Worm (Caenorhabditis elegans) whole organism, young adult: ENCODE results near the gene chil-27.

ENCODE experiments used
- B0261.1 ChIP-seq: sonication (generic microtip); optimal IDR thresholded peaks from 2 replicates; lab custom pipeline; 2016; ENCODE audit warnings: mild to moderate bottlenecking, missing genetic modification characterization, moderate library complexity, missing compliant biosample characterization
- C06A6.2 ChIP-seq: fragments of 200-800 bp; sonication (Bioruptor generic); conservative IDR thresholded peaks from 2 replicates; pipeline ENCODE4 v1.3.6; 2022; ENCODE audit warnings: missing genetic modification characterization, missing compliant biosample characterization
- F10E7.11 ChIP-seq: sonication (generic microtip); optimal IDR thresholded peaks from 2 replicates; lab custom pipeline; 2017; ENCODE audit warnings: mild to moderate bottlenecking, missing genetic modification characterization, moderate library complexity, missing compliant biosample characterization
- F33H1.4 ChIP-seq: fragments of 200-800 bp; sonication (Bioruptor generic); IDR thresholded peaks from 2 replicates; pipeline ENCODE4 v1.3.6; 2022; ENCODE audit warnings: missing genetic modification reagents, missing genetic modification characterization, missing compliant biosample characterization
- F52B5.7 ChIP-seq: sonication (generic microtip); optimal IDR thresholded peaks from 2 replicates; lab custom pipeline; 2016; ENCODE audit warnings: mild to moderate bottlenecking, missing genetic modification characterization, missing compliant biosample characterization
- F57A8.1 ChIP-seq: fragments of 200-800 bp; sonication (Bioruptor generic); optimal IDR thresholded peaks from 2 replicates; lab custom pipeline; 2018; ENCODE audit warnings: mild to moderate bottlenecking, missing genetic modification characterization, moderate library complexity, missing compliant biosample characterization
- T26A5.8 ChIP-seq: sonication (generic microtip); optimal IDR thresholded peaks from 2 replicates; lab custom pipeline; 2016; ENCODE audit warnings: missing genetic modification characterization, missing compliant biosample characterization
- Y67H2A.10 ChIP-seq: fragments of 200-800 bp; sonication (Bioruptor generic); conservative IDR thresholded peaks from 2 replicates; pipeline ENCODE4 v1.3.6; 2022; ENCODE audit warnings: missing genetic modification reagents, missing genetic modification characterization, missing compliant biosample characterization
- Y79H2A.3 ChIP-seq: fragments of 200-800 bp; sonication (Bioruptor generic); conservative IDR thresholded peaks from 2 replicates; pipeline ENCODE4 v1.3.6; 2022; ENCODE audit warnings: missing genetic modification reagents, missing genetic modification characterization, missing compliant biosample characterization
- atf-7 ChIP-seq: sonication (generic microtip); optimal IDR thresholded peaks from 2 replicates; lab custom pipeline; 2017; ENCODE audit warnings: mild to moderate bottlenecking, missing genetic modification characterization, missing compliant biosample characterization
- attf-3 ChIP-seq: fragments of 200-800 bp; sonication (Bioruptor generic); conservative IDR thresholded peaks from 2 replicates; pipeline ENCODE4 v1.3.6; 2022; ENCODE audit warnings: missing genetic modification reagents, missing genetic modification characterization, missing compliant biosample characterization
- ceh-100 ChIP-seq: fragments of 200-800 bp; sonication (Bioruptor generic); IDR thresholded peaks from 2 replicates; pipeline ENCODE4 v1.3.6; 2022; ENCODE audit warnings: missing genetic modification reagents, missing genetic modification characterization, missing compliant biosample characterization
- ceh-40 ChIP-seq: fragments of 200-800 bp; sonication (Bioruptor generic); IDR thresholded peaks from 2 replicates; pipeline ENCODE4 v1.3.6; 2022; ENCODE audit warnings: missing genetic modification characterization, missing compliant biosample characterization
- ceh-58 ChIP-seq: fragments of 200-800 bp; sonication (Bioruptor generic); IDR thresholded peaks from 2 replicates; pipeline ENCODE4 v1.3.6; 2022; ENCODE audit warnings: missing genetic modification characterization, missing compliant biosample characterization
- chd-7 ChIP-seq: sonication (generic microtip); optimal IDR thresholded peaks from 2 replicates; lab custom pipeline; 2016; ENCODE audit warnings: mild to moderate bottlenecking, missing genetic modification characterization, moderate library complexity, missing compliant biosample characterization
- die-1 ChIP-seq: sonication (generic microtip); optimal IDR thresholded peaks from 2 replicates; lab custom pipeline; 2016; ENCODE audit warnings: missing genotype, mild to moderate bottlenecking, missing genetic modification characterization, missing compliant biosample characterization
- ets-4 ChIP-seq: fragments of 200-800 bp; sonication (Bioruptor generic); optimal IDR thresholded peaks from 2 replicates; lab custom pipeline; 2018; ENCODE audit warnings: mild to moderate bottlenecking, missing genetic modification characterization, missing compliant biosample characterization
- gei-17 ChIP-seq: fragments of 200-800 bp; sonication (Bioruptor generic); optimal IDR thresholded peaks from 2 replicates; lab custom pipeline; 2018; ENCODE audit warnings: mild to moderate bottlenecking, missing genetic modification characterization, missing compliant biosample characterization
- hlh-12 ChIP-seq: sonication (generic microtip); optimal IDR thresholded peaks from 2 replicates; lab custom pipeline; 2016; ENCODE audit warnings: missing genetic modification characterization, missing compliant biosample characterization
- hmg-20 ChIP-seq: fragments of 200-800 bp; sonication (Bioruptor generic); IDR thresholded peaks from 2 replicates; pipeline ENCODE4 v1.3.6; 2022; ENCODE audit warnings: missing genetic modification reagents, missing genetic modification characterization, missing compliant biosample characterization
- hsf-1 ChIP-seq: fragments of 200-800 bp; sonication (Bioruptor generic); IDR thresholded peaks from 2 replicates; pipeline ENCODE4 v1.3.6; 2022; ENCODE audit warnings: missing genetic modification reagents, missing genetic modification characterization, missing compliant biosample characterization
- lag-1 ChIP-seq: fragments of 200-800 bp; sonication (Bioruptor generic); IDR thresholded peaks from 2 replicates; pipeline ENCODE4 v1.3.6; 2022; ENCODE audit warnings: missing genetic modification reagents, missing genetic modification characterization, missing compliant biosample characterization
- lin-40 ChIP-seq: sonication (generic microtip); optimal IDR thresholded peaks from 2 replicates; lab custom pipeline; 2016; ENCODE audit warnings: missing genetic modification characterization, mild to moderate bottlenecking, missing compliant biosample characterization, missing genotype, missing genetic modification reagents
- lir-1 ChIP-seq: fragments of 200-800 bp; sonication (Bioruptor generic); conservative IDR thresholded peaks from 2 replicates; pipeline ENCODE4 v1.3.6; 2022; ENCODE audit warnings: missing genetic modification reagents, missing genetic modification characterization, missing compliant biosample characterization
- lsy-27 ChIP-seq: sonication (generic microtip); optimal IDR thresholded peaks from 2 replicates; lab custom pipeline; 2017; ENCODE audit warnings: missing genetic modification characterization, mild to moderate bottlenecking, missing compliant biosample characterization, antibody characterized with exemption, missing genotype, borderline replicate concordance; ENCODE audit not compliant: insufficient read depth
- madf-6 ChIP-seq: fragments of 200-800 bp; sonication (Bioruptor generic); IDR thresholded peaks from 2 replicates; pipeline ENCODE4 v1.3.6; 2022; ENCODE audit warnings: missing genetic modification reagents, missing genetic modification characterization, missing compliant biosample characterization
- mcd-1 ChIP-seq: fragments of 200-800 bp; sonication (Bioruptor generic); IDR thresholded peaks from 2 replicates; pipeline ENCODE4 v1.3.6; 2022; ENCODE audit warnings: missing genetic modification reagents, missing genetic modification characterization, missing compliant biosample characterization
- mel-28 ChIP-seq: sonication (generic microtip); optimal IDR thresholded peaks from 2 replicates; lab custom pipeline; 2016; ENCODE audit warnings: borderline replicate concordance, mild to moderate bottlenecking, missing genetic modification characterization, missing compliant biosample characterization
- nhr-120 ChIP-seq: fragments of 200-800 bp; sonication (Bioruptor generic); IDR thresholded peaks from 2 replicates; pipeline ENCODE4 v1.3.6; 2022; ENCODE audit warnings: missing genetic modification characterization, missing compliant biosample characterization
- nhr-27 ChIP-seq: fragments of 200-800 bp; sonication (Bioruptor generic); optimal IDR thresholded peaks from 2 replicates; lab custom pipeline; 2018; ENCODE audit warnings: mild to moderate bottlenecking, missing genetic modification characterization, moderate library complexity, missing compliant biosample characterization
- snpc-1.1 ChIP-seq: sonication (generic microtip); optimal IDR thresholded peaks from 2 replicates; lab custom pipeline; 2017; ENCODE audit warnings: missing genetic modification characterization, mild to moderate bottlenecking, missing compliant biosample characterization, antibody characterized with exemption, moderate library complexity, missing genotype, missing genetic modification reagents; ENCODE audit not compliant: insufficient read depth
- snpc-3.4 ChIP-seq: sonication (generic microtip); optimal IDR thresholded peaks from 2 replicates; lab custom pipeline; 2017; ENCODE audit warnings: missing genetic modification characterization, mild to moderate bottlenecking, missing compliant biosample characterization, antibody characterized with exemption, moderate library complexity, missing genotype, missing genetic modification reagents
- unc-62 ChIP-seq: fragments of 150-350 bp; optimal IDR thresholded peaks from 2 replicates; lab custom pipeline; 2014; ENCODE audit warnings: missing biosample characterization, missing genetic modification reagents, missing genetic modification characterization
- xnd-1 ChIP-seq: sonication (generic microtip); optimal IDR thresholded peaks from 2 replicates; lab custom pipeline; 2016; ENCODE audit warnings: missing genotype, missing genetic modification reagents, missing genetic modification characterization, missing compliant biosample characterization
- zfh-2 ChIP-seq: fragments of 200-800 bp; sonication (Bioruptor generic); conservative IDR thresholded peaks from 2 replicates; pipeline ENCODE4 v1.3.6; 2022; ENCODE audit warnings: missing genetic modification reagents, missing genetic modification characterization, missing compliant biosample characterization
- zim-3 ChIP-seq: sonication (generic microtip); optimal IDR thresholded peaks from 2 replicates; lab custom pipeline; 2017; ENCODE audit warnings: mild to moderate bottlenecking, missing genetic modification characterization, moderate library complexity, missing compliant biosample characterization
- ztf-26 ChIP-seq: sonication (generic microtip); optimal IDR thresholded peaks from 2 replicates; lab custom pipeline; 2017; ENCODE audit warnings: missing genetic modification characterization, missing compliant biosample characterization
- ztf-3 ChIP-seq: fragments of 200-800 bp; sonication (Bioruptor generic); optimal IDR thresholded peaks from 2 replicates; lab custom pipeline; 2018; ENCODE audit warnings: mild to moderate bottlenecking, missing genetic modification characterization, missing compliant biosample characterization

chil-27 gene

ce11 chrII:9477567-9477966 lies at the start of gene chil-27:
TSS of gene chil-27 (plus strand) at chrII:9477867.
- no peak for TF ChIP-seq ceh-40 (GFP tag; lab: Robert Waterston, UW)
- no peak for TF ChIP-seq hlh-12
- TF ChIP-seq T26A5.8: no peak
- no peak for TF ChIP-seq attf-3 (GFP tag; lab: Robert Waterston, UW)
- no peak for TF ChIP-seq F33H1.4
- TF ChIP-seq madf-6 (GFP tag; lab: Robert Waterston, UW): no peak
- no peak for TF ChIP-seq F57A8.1 (GFP tag; lab: Kevin White, UChicago)
- TF ChIP-seq atf-7 (tag; lab: Kevin White, UChicago): no peak
- TF ChIP-seq lsy-27 (tag; lab: Kevin White, UChicago): no peak
- TF ChIP-seq ceh-100 (GFP tag; lab: Robert Waterston, UW): no peak

DNA sequence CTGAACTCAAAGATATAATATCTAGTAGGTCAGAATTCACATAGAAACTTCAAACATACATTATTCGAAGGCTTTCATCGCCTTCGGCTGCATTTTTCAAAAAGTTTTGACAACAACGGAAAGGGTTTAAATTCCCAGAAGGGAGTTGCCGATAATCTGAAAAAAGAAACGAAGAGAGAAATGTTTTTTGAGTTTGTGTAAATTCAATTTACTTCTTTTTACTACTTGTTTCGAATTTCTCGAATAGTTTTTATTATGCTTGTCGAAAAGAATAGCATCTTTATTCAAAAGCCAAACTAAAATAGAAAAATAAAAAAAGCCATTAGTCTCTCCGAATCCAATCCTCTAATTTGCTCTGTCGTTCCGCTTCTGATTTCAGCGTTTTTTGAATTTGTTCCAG lies 46.5 kb upstream of the chil-27 start:
- TF ChIP-seq hsf-1: no peak
- no peak for TF ChIP-seq F10E7.11 (tag; lab: Kevin White, UChicago)
- TF ChIP-seq snpc-3.4 (tag; lab: Kevin White, UChicago): no peak
- TF ChIP-seq C06A6.2 (GFP tag; lab: Robert Waterston, UW): no peak
- TF ChIP-seq B0261.1 (tag; lab: Kevin White, UChicago): no peak

- TF ChIP-seq nhr-27 (tag; lab: Kevin White, UChicago): no peak
Measured at ce11 chrII:9433609-9434008, 44.1 kb upstream of the chil-27 start, which contains the start of gene kin-15. TSS of gene kin-15 (minus strand) at chrII:9433709.

DNA sequence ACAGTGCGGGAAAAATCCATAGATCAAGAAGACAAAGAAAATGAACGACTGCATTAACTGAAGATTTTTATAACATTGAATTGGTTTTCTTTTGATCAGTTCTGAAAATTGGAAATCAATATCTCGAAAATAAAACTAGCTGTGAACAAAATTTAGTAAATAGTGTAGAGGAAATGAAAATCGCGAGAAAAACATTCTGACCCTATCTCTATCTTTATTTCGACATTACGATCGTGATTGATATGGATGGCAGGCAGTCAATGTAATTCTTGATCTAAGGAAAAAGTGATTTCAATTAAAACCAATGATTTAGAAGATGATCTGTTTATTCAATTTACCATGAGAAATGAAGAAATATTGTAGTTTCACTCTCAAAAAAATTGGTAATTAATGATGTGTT lies 41.7 kb upstream of the chil-27 start, which contains the start of gene kin-16:
Gene kin-16, minus strand, starts transcription at position 101 of the 400 bp plus-strand sequence.
- no peak for TF ChIP-seq mel-28 (tag; lab: Kevin White, UChicago)
- no peak for TF ChIP-seq lag-1 (GFP tag; lab: Robert Waterston, UW)
- no peak for TF ChIP-seq ztf-26 (tag; lab: Kevin White, UChicago)
- no peak for TF ChIP-seq nhr-120 (GFP tag; lab: Robert Waterston, UW)
- no peak for TF ChIP-seq xnd-1
- no peak for TF ChIP-seq hmg-20 (GFP tag; lab: Robert Waterston, UW)

- TF ChIP-seq die-1 (tag; lab: Kevin White, UChicago) (no peak), gei-17 (GFP tag; lab: Kevin White, UChicago) (no peak), zfh-2 (no peak), ceh-58 (GFP tag; lab: Robert Waterston, UW) (no peak)
Measured at ce11 chrII:9438227-9438626, 39.4 kb upstream of the chil-27 start, which contains the start of gene chil-13. TSS of gene chil-13 (minus strand) at chrII:9438327.

ce11 chrII:9438853-9439252 lies 38.8 kb upstream of the chil-27 start:
- TF ChIP-seq Y67H2A.10 (GFP tag; lab: Robert Waterston, UW): no peak
- TF ChIP-seq F52B5.7: no peak
- TF ChIP-seq F33H1.4: no peak
- TF ChIP-seq, all 124 proteins: peak for 0

ce11 chrII:9440060-9440459 lies 37.6 kb upstream of the chil-27 start, which contains the start of gene chil-17:
TSS of gene chil-17 (minus strand) at chrII:9440160.
- TF ChIP-seq Y79H2A.3 (GFP tag; lab: Robert Waterston, UW): no peak
- TF ChIP-seq lin-40 (tag; lab: Kevin White, UChicago): no peak
- TF ChIP-seq ztf-3 (GFP tag; lab: Kevin White, UChicago): no peak
- TF ChIP-seq snpc-1.1 (tag; lab: Kevin White, UChicago): no peak
- TF ChIP-seq lir-1: no peak
- TF ChIP-seq B0261.1 (tag; lab: Kevin White, UChicago): no peak
- TF ChIP-seq lsy-27 (tag; lab: Kevin White, UChicago): no peak
- no peak for TF ChIP-seq F57A8.1 (GFP tag; lab: Kevin White, UChicago)
- no peak for TF ChIP-seq ets-4 (GFP tag; lab: Kevin White, UChicago)
- TF ChIP-seq unc-62 (GFP tag; lab: Kevin White, UChicago): no peak
- no peak for TF ChIP-seq atf-7 (tag; lab: Kevin White, UChicago)
- no peak for TF ChIP-seq mcd-1
- TF ChIP-seq chd-7 (tag; lab: Kevin White, UChicago): no peak
- TF ChIP-seq zim-3 (tag; lab: Kevin White, UChicago): no peak
- no peak for TF ChIP-seq gei-17 (GFP tag; lab: Kevin White, UChicago)
